Worm (Caenorhabditis elegans): ENCODE results near the gene C48D1.5.

The C48D1.5 gene

ce11 chrIV:13221657-13222056 lies at the start of gene C48D1.5:
C48D1.5 (plus strand) TSS chrIV:13221957.
- TF ChIP-seq gmeb-2 (tag; optimal IDR thresholded peaks at IDR 0.05), result no peak
- TF ChIP-seq elt-2 (tag; optimal IDR thresholded peaks at IDR 0.05), result peak; percentile 88

- TF ChIP-seq zip-5 (tag; optimal IDR thresholded peaks at IDR 0.05) (no peak), lin-11 (tag; optimal IDR thresholded peaks at IDR 0.05) (no peak), ahr-1 (tag; optimal IDR thresholded peaks at IDR 0.05) (no peak), npax-4 (tag; optimal IDR thresholded peaks at IDR 0.05) (no peak), ceh-48 (tag; optimal IDR thresholded peaks at IDR 0.05) (no peak), ceh-45 (GFP tag; IDR thresholded peaks at IDR 0.05) (no peak), ztf-16 (tag; optimal IDR thresholded peaks at IDR 0.05) (no peak), unc-3 (GFP tag; conservative IDR thresholded peaks at IDR 0.05) (no peak), unc-3 (tag; optimal IDR thresholded peaks at IDR 0.05) (no peak), ref-2 (tag; optimal IDR thresholded peaks at IDR 0.05) (no peak), nfya-1 (tag; optimal IDR thresholded peaks at IDR 0.05) (no peak), pha-2 (tag; optimal IDR thresholded peaks at IDR 0.05) (no peak), nhr-11 (tag; optimal IDR thresholded peaks at IDR 0.05) (no peak)
Observed at ce11 chrIV:13173359-13173758, 48.4 kb upstream of the C48D1.5 start.

ce11 chrIV:13179295-13179694 lies 42.5 kb upstream of the C48D1.5 start, which contains the start of gene lev-1:
lev-1 (minus strand) TSS chrIV:13179395.
- TF ChIP-seq ets-4 (tag; optimal IDR thresholded peaks at IDR 0.05), result no peak
- peak; percentile 22 for TF ChIP-seq ceh-18 (tag; optimal IDR thresholded peaks at IDR 0.05)
- no peak for TF ChIP-seq sox-2 (GFP tag; IDR thresholded peaks at IDR 0.05)
- no peak for TF ChIP-seq rnt-1 (tag; optimal IDR thresholded peaks at IDR 0.05)
- no peak for TF ChIP-seq hlh-15 (tag; optimal IDR thresholded peaks at IDR 0.05)

ce11 chrIV:13180723-13181122 lies 41.0 kb upstream of the C48D1.5 start, which contains the start of gene F58D2.3:
F58D2.3 (minus strand) TSS chrIV:13180823.
- TF ChIP-seq tbx-2 (tag; optimal IDR thresholded peaks at IDR 0.05), result no peak
- TF ChIP-seq unc-3 (GFP tag; conservative IDR thresholded peaks at IDR 0.05), result no peak
- no peak for TF ChIP-seq unc-3 (tag; optimal IDR thresholded peaks at IDR 0.05)
- no peak for TF ChIP-seq T23F11.4 (GFP tag; optimal IDR thresholded peaks at IDR 0.05)
- no peak for TF ChIP-seq pax-1 (tag; optimal IDR thresholded peaks at IDR 0.05)

ce11 chrIV:13188959-13189358 lies 32.8 kb upstream of the C48D1.5 start, which contains the start of gene F58D2.4:
F58D2.4 (minus strand) TSS chrIV:13189059.
- TF ChIP-seq fkh-6 (tag; optimal IDR thresholded peaks at IDR 0.05) (no peak), fkh-10 (GFP tag; optimal IDR thresholded peaks at IDR 0.05) (no peak), ceh-48 (tag; optimal IDR thresholded peaks at IDR 0.05) (no peak), ets-4 (tag; optimal IDR thresholded peaks at IDR 0.05) (no peak), ceh-24 (tag; optimal IDR thresholded peaks at IDR 0.05) (no peak), sox-4 (tag; optimal IDR thresholded peaks at IDR 0.05) (no peak), sox-2 (GFP tag; IDR thresholded peaks at IDR 0.05) (no peak), C38D4.7 (GFP tag; optimal IDR thresholded peaks at IDR 0.05) (no peak), ceh-22 (tag; optimal IDR thresholded peaks at IDR 0.05) (no peak), Y22D7AL.16 (tag; optimal IDR thresholded peaks at IDR 0.05) (no peak), lin-11 (tag; optimal IDR thresholded peaks at IDR 0.05) (no peak)

- no peak for TF ChIP-seq unc-3 (GFP tag; conservative IDR thresholded peaks at IDR 0.05)
- no peak for TF ChIP-seq unc-3 (tag; optimal IDR thresholded peaks at IDR 0.05)
- TF ChIP-seq ceh-34 (tag; optimal IDR thresholded peaks at IDR 0.05), result no peak
- no peak for TF ChIP-seq ceh-30 (tag; optimal IDR thresholded peaks at IDR 0.05)
- no peak for TF ChIP-seq nhr-11 (tag; optimal IDR thresholded peaks at IDR 0.05)
- no peak for TF ChIP-seq ceh-14 (tag; optimal IDR thresholded peaks at IDR 0.05)
- no peak for TF ChIP-seq tbx-2 (tag; optimal IDR thresholded peaks at IDR 0.05)
- no peak for TF ChIP-seq dve-1 (tag; optimal IDR thresholded peaks at IDR 0.05)
- no peak for TF ChIP-seq F13H6.1 (tag; optimal IDR thresholded peaks at IDR 0.05)
- TF ChIP-seq pag-3 (tag; optimal IDR thresholded peaks at IDR 0.05; ENCODE audit: borderline replicate concordance), result no peak
- no peak for TF ChIP-seq ref-2 (tag; optimal IDR thresholded peaks at IDR 0.05)
- TF ChIP-seq syd-9 (tag; optimal IDR thresholded peaks at IDR 0.05), result no peak
- no peak for TF ChIP-seq sdc-2 (tag; optimal IDR thresholded peaks at IDR 0.05)
- TF ChIP-seq ztf-16 (tag; optimal IDR thresholded peaks at IDR 0.05), result no peak
- no peak for TF ChIP-seq K02D7.2 (tag; optimal IDR thresholded peaks at IDR 0.05)
- TF ChIP-seq pax-1 (tag; optimal IDR thresholded peaks at IDR 0.05), result no peak
Observed at ce11 chrIV:13189467-13189866, 32.3 kb upstream of the C48D1.5 start, which contains the start of gene F58D2.2. F58D2.2 (plus strand) TSS chrIV:13189767.
